Fruit fly (Drosophila melanogaster) whole organism, embryonic: ENCODE results near the gene Sgp.

ENCODE experiments used
- Antp ChIP-seq: fragments of 200-800 bp; sonication (Bioruptor generic); optimal IDR thresholded peaks from 3 replicates; lab custom pipeline; 2016; ENCODE audit warnings: missing biosample characterization, missing genetic modification characterization
- Asciz ChIP-seq: fragments of 200-800 bp; sonication (Bioruptor generic); optimal IDR thresholded peaks from 2 replicates; lab custom pipeline; 2017; ENCODE audit warnings: missing biosample characterization, mild to moderate bottlenecking, missing genetic modification characterization, missing genetic modification reagents
- B-H1 ChIP-seq: fragments of 200-800 bp; sonication (Bioruptor generic); IDR thresholded peaks from 3 replicates; pipeline ENCODE4 v1.3.6; 2022; ENCODE audit warnings: missing biosample characterization, missing genetic modification characterization
- Bdp1 ChIP-seq: fragments of 200-800 bp; sonication (Bioruptor generic); optimal IDR thresholded peaks from 3 replicates; lab custom pipeline; 2016; ENCODE audit warnings: missing biosample characterization, missing genetic modification characterization
- CG14860 ChIP-seq: fragments of 200-800 bp; sonication (Bioruptor generic); IDR thresholded peaks from 3 replicates; pipeline ENCODE4 v1.3.6; 2022; ENCODE audit warnings: missing biosample characterization, missing genetic modification characterization; ENCODE audit not compliant: partially characterized antibody
- CG15269 ChIP-seq: fragments of 200-800 bp; sonication (Bioruptor generic); optimal IDR thresholded peaks from 2 replicates; lab custom pipeline; 2018; ENCODE audit warnings: missing biosample characterization, mild to moderate bottlenecking, missing genetic modification characterization, moderate library complexity
- CG18262 ChIP-seq: fragments of 200-800 bp; optimal IDR thresholded peaks from 3 replicates; lab custom pipeline; 2019; ENCODE audit warnings: missing biosample characterization, mild to moderate bottlenecking, missing genetic modification characterization, moderate library complexity
- CG2678 ChIP-seq: fragments of 200-800 bp; sonication (Bioruptor generic); optimal IDR thresholded peaks from 3 replicates; lab custom pipeline; 2019; ENCODE audit warnings: missing biosample characterization, mild to moderate bottlenecking, missing genetic modification characterization, moderate library complexity
- CG30020 ChIP-seq: fragments of 200-800 bp; optimal IDR thresholded peaks from 2 replicates; lab custom pipeline; 2019; ENCODE audit warnings: missing biosample characterization, mild to moderate bottlenecking, missing genetic modification characterization, moderate library complexity
- CG43689 ChIP-seq: fragments of 200-800 bp; sonication (Bioruptor generic); IDR thresholded peaks from 2 replicates; pipeline ENCODE4 v1.3.6; 2022; ENCODE audit warnings: missing biosample characterization, missing genetic modification characterization
- CG4404 ChIP-seq: fragments of 200-800 bp; sonication (Bioruptor generic); IDR thresholded peaks from 2 replicates; pipeline ENCODE4 v1.3.6; 2022; ENCODE audit warnings: missing biosample characterization, missing genetic modification characterization
- CG4617 ChIP-seq: fragments of 200-800 bp; sonication (Bioruptor generic); optimal IDR thresholded peaks from 3 replicates; lab custom pipeline; 2016; ENCODE audit warnings: missing biosample characterization, missing genetic modification characterization, borderline replicate concordance
- CG4730 ChIP-seq: fragments of 200-800 bp; sonication (Bioruptor generic); IDR thresholded peaks from 2 replicates; pipeline ENCODE4 v1.3.6; 2022; ENCODE audit warnings: missing biosample characterization, missing genetic modification characterization
- CG6683 ChIP-seq: fragments of 200-800 bp; sonication (Bioruptor generic); optimal IDR thresholded peaks from 2 replicates; lab custom pipeline; 2017; ENCODE audit warnings: missing biosample characterization, mild to moderate bottlenecking, missing genetic modification characterization, missing genetic modification reagents
- CG6689 ChIP-seq: fragments of 200-800 bp; sonication (Bioruptor generic); IDR thresholded peaks from 2 replicates; pipeline ENCODE4 v1.3.6; 2022; ENCODE audit warnings: missing biosample characterization, missing genetic modification characterization
- CG6813 ChIP-seq: fragments of 200-800 bp; sonication (Bioruptor generic); optimal IDR thresholded peaks from 2 replicates; lab custom pipeline; 2017; ENCODE audit warnings: missing biosample characterization, missing genetic modification characterization, mild to moderate bottlenecking, moderate library complexity, missing genetic modification reagents
- CG8478 ChIP-seq: fragments of >200 bp; optimal IDR thresholded peaks from 2 replicates; lab custom pipeline; 2018
- CG9727 ChIP-seq: fragments of 200-800 bp; sonication (Bioruptor generic); optimal IDR thresholded peaks from 3 replicates; lab custom pipeline; 2017; ENCODE audit warnings: missing biosample characterization, mild to moderate bottlenecking, missing genetic modification characterization
- Doc3 ChIP-seq: fragments of 200-800 bp; sonication (Bioruptor generic); IDR thresholded peaks from 3 replicates; pipeline ENCODE4 v1.3.6; 2022; ENCODE audit warnings: missing biosample characterization, missing genetic modification characterization; ENCODE audit not compliant: partially characterized antibody
- Eip74EF ChIP-seq, 2 experiments: fragments of 200-800 bp in 1 of 2; fragments of >200 bp in 1 of 2; sonication (Bioruptor generic) in 1 of 2; optimal IDR thresholded peaks; 2 replicates each; lab custom pipeline; 2017 to 2019; ENCODE audit warnings: missing biosample characterization in 2 of 2, missing genetic modification characterization in 2 of 2, mild to moderate bottlenecking in 1 of 2, moderate library complexity in 1 of 2
- HLHmδ ChIP-seq: fragments of 200-800 bp; sonication (Bioruptor generic); optimal IDR thresholded peaks from 2 replicates; lab custom pipeline; 2018; ENCODE audit warnings: missing biosample characterization, mild to moderate bottlenecking, missing genetic modification characterization, moderate library complexity
- HmgZ ChIP-seq: fragments of 200-800 bp; sonication (Bioruptor generic); optimal IDR thresholded peaks from 2 replicates; lab custom pipeline; 2018; ENCODE audit warnings: missing biosample characterization, mild to moderate bottlenecking, missing genetic modification characterization
- Hr78 ChIP-seq, 2 experiments: fragments of 200-800 bp in 1 of 2; fragments of >200 bp in 1 of 2; sonication (Bioruptor generic) in 1 of 2; optimal IDR thresholded peaks; 2 replicates each; lab custom pipeline; 2017 to 2019; ENCODE audit warnings: missing biosample characterization in 2 of 2, missing genetic modification characterization in 2 of 2, mild to moderate bottlenecking in 1 of 2, moderate library complexity in 1 of 2
- Meics ChIP-seq: fragments of 200-800 bp; sonication (Bioruptor generic); optimal IDR thresholded peaks from 2 replicates; lab custom pipeline; 2017; ENCODE audit warnings: missing biosample characterization, mild to moderate bottlenecking, missing genetic modification characterization
- Sry-δ ChIP-seq: fragments of 200-800 bp; sonication (Bioruptor generic); optimal IDR thresholded peaks from 2 replicates; lab custom pipeline; 2016; ENCODE audit warnings: missing biosample characterization, missing genetic modification characterization
- abd-A ChIP-seq: fragments of 200-800 bp; sonication (Bioruptor generic); optimal IDR thresholded peaks from 3 replicates; lab custom pipeline; 2019; ENCODE audit warnings: missing biosample characterization, mild to moderate bottlenecking, missing genetic modification characterization, moderate library complexity
- cas ChIP-seq: fragments of 200-800 bp; sonication (Bioruptor generic); IDR thresholded peaks from 2 replicates; pipeline ENCODE4 v1.3.6; 2022; ENCODE audit warnings: missing biosample characterization, missing genetic modification characterization
- chm ChIP-seq: fragments of 200-800 bp; sonication (Bioruptor generic); IDR thresholded peaks from 2 replicates; pipeline ENCODE4 v1.3.6; 2022; ENCODE audit warnings: missing biosample characterization, missing genetic modification characterization
- croc ChIP-seq: fragments of 200-800 bp; sonication (Bioruptor generic); conservative IDR thresholded peaks from 3 replicates; pipeline ENCODE4 v1.3.6; 2022; ENCODE audit warnings: missing biosample characterization, missing genetic modification characterization
- ewg ChIP-seq: fragments of 200-800 bp; sonication (Bioruptor generic); optimal IDR thresholded peaks from 3 replicates; lab custom pipeline; 2017; ENCODE audit warnings: mild to moderate bottlenecking, missing biosample characterization, missing genetic modification reagents, missing genetic modification characterization
- fd3F ChIP-seq: fragments of 200-800 bp; sonication (Bioruptor generic); optimal IDR thresholded peaks from 2 replicates; lab custom pipeline; 2018; ENCODE audit warnings: missing biosample characterization, mild to moderate bottlenecking, missing genetic modification characterization, moderate library complexity
- gsb-n ChIP-seq: fragments of 200-800 bp; sonication (Bioruptor generic); optimal IDR thresholded peaks from 3 replicates; lab custom pipeline; 2018; ENCODE audit warnings: missing biosample characterization, mild to moderate bottlenecking, missing genetic modification characterization
- ham ChIP-seq: fragments of 200-800 bp; sonication (Bioruptor generic); IDR thresholded peaks from 2 replicates; pipeline ENCODE4 v1.3.6; 2022; ENCODE audit warnings: missing biosample characterization, missing genetic modification characterization
- hth ChIP-seq: fragments of >200 bp; optimal IDR thresholded peaks from 2 replicates; lab custom pipeline; 2017; ENCODE audit warnings: inconsistent platforms
- kay ChIP-seq: fragments of 200-800 bp; sonication (Bioruptor generic); optimal IDR thresholded peaks from 2 replicates; lab custom pipeline; 2016; ENCODE audit warnings: missing biosample characterization, missing genetic modification characterization
- lbe ChIP-seq: fragments of 200-800 bp; sonication (Bioruptor generic); optimal IDR thresholded peaks from 2 replicates; lab custom pipeline; 2016; ENCODE audit warnings: missing biosample characterization, mild to moderate bottlenecking, missing genetic modification characterization
- nau ChIP-seq: fragments of 200-800 bp; sonication (Bioruptor generic); optimal IDR thresholded peaks from 3 replicates; lab custom pipeline; 2017; ENCODE audit warnings: missing biosample characterization, mild to moderate bottlenecking, missing genetic modification characterization, missing genetic modification reagents
- onecut ChIP-seq: fragments of 200-800 bp; sonication (Bioruptor generic); IDR thresholded peaks from 2 replicates; pipeline ENCODE4 v1.3.6; 2022; ENCODE audit warnings: missing biosample characterization, missing genetic modification characterization
- otp ChIP-seq: fragments of 200-800 bp; sonication (Bioruptor generic); IDR thresholded peaks from 3 replicates; pipeline ENCODE4, ENCODE4 v1.3.6; 2022; ENCODE audit warnings: missing biosample characterization, missing genetic modification characterization
- psq ChIP-seq: fragments of 200-800 bp; sonication (Bioruptor generic); optimal IDR thresholded peaks from 2 replicates; lab custom pipeline; 2017; ENCODE audit warnings: missing biosample characterization, missing genetic modification characterization
- sima ChIP-seq: fragments of 200-800 bp; sonication (Bioruptor generic); optimal IDR thresholded peaks from 2 replicates; lab custom pipeline; 2016; ENCODE audit warnings: missing biosample characterization, missing genetic modification characterization
- ssp ChIP-seq: fragments of 200-800 bp; sonication (Bioruptor generic); IDR thresholded peaks from 2 replicates; pipeline ENCODE4 v1.3.6; 2022; ENCODE audit warnings: missing biosample characterization, missing genetic modification characterization
- stc ChIP-seq: fragments of 200-800 bp; sonication (Bioruptor generic); IDR thresholded peaks from 2 replicates; pipeline ENCODE4 v1.3.6; 2022; ENCODE audit warnings: missing biosample characterization, missing genetic modification characterization
- sug ChIP-seq: fragments of 200-800 bp; optimal IDR thresholded peaks from 2 replicates; lab custom pipeline; 2019; ENCODE audit warnings: missing biosample characterization, mild to moderate bottlenecking, missing genetic modification characterization, moderate library complexity
- tgo ChIP-seq: fragments of 200-800 bp; sonication (Bioruptor generic); IDR thresholded peaks from 3 replicates; pipeline ENCODE4 v1.3.6; 2022; ENCODE audit warnings: missing biosample characterization, missing genetic modification characterization
- toy ChIP-seq: fragments of 200-800 bp; sonication (Bioruptor generic); IDR thresholded peaks from 2 replicates; pipeline ENCODE4 v1.3.6; 2022; ENCODE audit warnings: missing biosample characterization, missing genetic modification characterization
- unc-4 ChIP-seq: fragments of 200-800 bp; sonication (Bioruptor generic); IDR thresholded peaks from 2 replicates; pipeline ENCODE4 v1.3.6; 2022; ENCODE audit warnings: missing biosample characterization, missing genetic modification characterization; ENCODE audit not compliant: partially characterized antibody
- wdn ChIP-seq: fragments of 200-800 bp; sonication (Bioruptor generic); IDR thresholded peaks from 2 replicates; pipeline ENCODE4 v1.3.6; 2022; ENCODE audit warnings: missing biosample characterization, missing genetic modification characterization
- z ChIP-seq: fragments of 200-800 bp; sonication (Bioruptor generic); IDR thresholded peaks from 3 replicates; pipeline ENCODE4 v1.3.6; 2022; ENCODE audit warnings: missing biosample characterization, missing genetic modification characterization
- zen2 ChIP-seq: fragments of 200-800 bp; sonication (Bioruptor generic); IDR thresholded peaks from 3 replicates; pipeline ENCODE4 v1.3.6; 2022; ENCODE audit warnings: missing biosample characterization, missing genetic modification characterization; ENCODE audit not compliant: partially characterized antibody
- zfh1 ChIP-seq: fragments of 200-800 bp; sonication (Bioruptor generic); IDR thresholded peaks from 3 replicates; pipeline ENCODE4 v1.3.6; 2022; ENCODE audit warnings: missing biosample characterization, missing genetic modification characterization

Gene Sgp

dm6 chr2L:8543731-8544359, 24.4 kb downstream of the Sgp start (continued):
- no peak for TF ChIP-seq Antp (GFP tag; lab: Kevin White, UChicago)
- no peak for TF ChIP-seq CG43689 (GFP tag; lab: Robert Waterston, UW)
- TF ChIP-seq sug (tag; lab: Kevin White, UChicago), result no peak
- no peak for TF ChIP-seq toy
- no peak for TF ChIP-seq otp
- TF ChIP-seq Hr78 (GFP tag; optimal IDR thresholded peaks at IDR 0.05; lab: Kevin White, UChicago), result no peak
- TF ChIP-seq CG14860 (GFP tag; lab: Robert Waterston, UW), result no peak
- no peak for TF ChIP-seq Sry-δ
- TF ChIP-seq sima, result no peak
- no peak for TF ChIP-seq CG4730 (GFP tag; lab: Robert Waterston, UW)
- TF ChIP-seq CG4404, result no peak
- no peak for TF ChIP-seq Meics (GFP tag; lab: Kevin White, UChicago)
- peak; percentile 50; the same call in 1 of the 3 replicates for TF ChIP-seq Doc3
- no peak for TF ChIP-seq Eip74EF (GFP tag; optimal IDR thresholded peaks at IDR 0.05; lab: Kevin White, UChicago)
- no peak for TF ChIP-seq CG6689 (GFP tag; lab: Robert Waterston, UW)
- TF ChIP-seq stc, result peak; percentile 9; the same call in 1 of the 2 replicates
- TF ChIP-seq Asciz (GFP tag; lab: Kevin White, UChicago), result no peak
- TF ChIP-seq B-H1 (GFP tag; lab: Robert Waterston, UW), result no peak
- TF ChIP-seq zfh1 (GFP tag; lab: Robert Waterston, UW), result no peak
- no peak for TF ChIP-seq CG30020 (tag; lab: Kevin White, UChicago)
- TF ChIP-seq Bdp1, result no peak
- TF ChIP-seq cas (GFP tag; lab: Robert Waterston, UW), result no peak
- no peak for TF ChIP-seq CG6683 (GFP tag; lab: Kevin White, UChicago)
- peak; percentile 72 for TF ChIP-seq gsb-n (tag; lab: Kevin White, UChicago)
- no peak for TF ChIP-seq CG18262 (tag; lab: Kevin White, UChicago)
- no peak for TF ChIP-seq kay (GFP tag; lab: Kevin White, UChicago)
- TF ChIP-seq zen2 (GFP tag; lab: Robert Waterston, UW), result no peak
- peak; percentile 38 for TF ChIP-seq ewg
- TF ChIP-seq lbe, result no peak
- TF ChIP-seq CG9727 (GFP tag; lab: Kevin White, UChicago), result no peak
- no peak for TF ChIP-seq HmgZ (tag; lab: Kevin White, UChicago)
- peak; percentile 89 for TF ChIP-seq psq (GFP tag; lab: Kevin White, UChicago)
- no peak for TF ChIP-seq ham (GFP tag; lab: Robert Waterston, UW)
- no peak for TF ChIP-seq nau (GFP tag; lab: Kevin White, UChicago)
- no peak for TF ChIP-seq CG6813 (GFP tag; lab: Kevin White, UChicago)
- TF ChIP-seq CG2678 (tag; lab: Kevin White, UChicago), result no peak
- no peak for TF ChIP-seq CG15269 (tag; lab: Kevin White, UChicago)
- TF ChIP-seq HLHmδ, result no peak
- no peak for TF ChIP-seq CG8478
- TF ChIP-seq CG4617 (GFP tag; lab: Kevin White, UChicago), result no peak
- TF ChIP-seq croc (GFP tag; lab: Robert Waterston, UW), result no peak
- no peak for TF ChIP-seq tgo (GFP tag; lab: Robert Waterston, UW)
- TF ChIP-seq hth (lab: Kevin White, UChicago), result no peak
- TF ChIP-seq abd-A, result peak; percentile 28
- no peak for TF ChIP-seq ssp (GFP tag; lab: Robert Waterston, UW)
- TF ChIP-seq chm, result no peak; the same call in 1 of the 2 replicates
- peak; percentile 86 for TF ChIP-seq z
- TF ChIP-seq fd3F (GFP tag; lab: Kevin White, UChicago), result no peak
- no peak for TF ChIP-seq wdn (GFP tag; lab: Robert Waterston, UW)
- peak; percentile 91 for TF ChIP-seq onecut (GFP tag; lab: Robert Waterston, UW)
- TF ChIP-seq unc-4 (GFP tag; lab: Robert Waterston, UW), result no peak
